Worm (Caenorhabditis elegans) whole organism, dauer: ENCODE results near the gene F42F12.4.

Experiments
- unc-62 ChIP-seq: sonication (generic microtip); optimal IDR thresholded peaks from 2 replicates; lab custom pipeline; 2017; ENCODE audit warnings: missing biosample characterization, missing genetic modification reagents, missing genetic modification characterization

Gene F42F12.4

ce11 chrX:12352872-12353271, at the start of gene F42F12.4:
TSS of gene F42F12.4 (minus strand) at chrX:12352947.
- no peak for TF ChIP-seq unc-62

ce11 chrX:12393786-12394308, 41.1 kb upstream of the F42F12.4 start, which contains the start of gene F17E5.2:
TSS of gene F17E5.2 (plus strand) at chrX:12394258.
- no peak for TF ChIP-seq unc-62

- no peak for TF ChIP-seq unc-62
Observed at ce11 chrX:12391380-12391779, 38.6 kb upstream of the F42F12.4 start, which contains the start of gene nekl-3. TSS of gene nekl-3 (minus strand) at chrX:12391480.

ce11 chrX:12378293-12378692, 25.5 kb upstream of the F42F12.4 start, which contains the start of gene glb-13:
TSS of gene glb-13 (minus strand) at chrX:12378393.
- no peak for TF ChIP-seq unc-62

ce11 chrX:12375783-12376182, 23.0 kb upstream of the F42F12.4 start:
- no peak for TF ChIP-seq unc-62

- TF ChIP-seq unc-62 = no peak
Observed at ce11 chrX:12371321-12371720, 18.6 kb upstream of the F42F12.4 start, which contains the start of gene rif-1.2. TSS of gene rif-1.2 (minus strand) at chrX:12371421.

ce11 chrX:12367498-12367897, 14.8 kb upstream of the F42F12.4 start:
- no peak for TF ChIP-seq unc-62

ce11 chrX:12365388-12365787, 12.6 kb upstream of the F42F12.4 start, which contains the start of gene F19H6.4:
TSS of gene F19H6.4 (plus strand) at chrX:12365688.
- no peak for TF ChIP-seq unc-62

ce11 chrX:12364804-12365203, 12.1 kb upstream of the F42F12.4 start, which contains the start of gene F19H6.5:
TSS of gene F19H6.5 (minus strand) at chrX:12364904.
- TF ChIP-seq unc-62 = no peak

- TF ChIP-seq unc-62 = peak; percentile 33
Observed at ce11 chrX:12362951-12363486, 10.3 kb upstream of the F42F12.4 start.

ce11 chrX:12360444-12360843, 7.7 kb upstream of the F42F12.4 start, which contains the start of the genes nspc-15 and F19H6.6:
TSS of gene nspc-15 (plus strand) at chrX:12360744.
TSS of gene F19H6.6 (plus strand) at chrX:12360827.
- no peak for TF ChIP-seq unc-62

ce11 chrX:12358957-12359356, 6.2 kb upstream of the F42F12.4 start, which contains the start of gene nspc-14:
TSS of gene nspc-14 (minus strand) at chrX:12359057.
- TF ChIP-seq unc-62 = no peak

- no peak for TF ChIP-seq unc-62
Observed at ce11 chrX:12357127-12357526, 4.4 kb upstream of the F42F12.4 start, which contains the start of gene nspc-13. TSS of gene nspc-13 (plus strand) at chrX:12357427.

ce11 chrX:12356581-12356980, 3.8 kb upstream of the F42F12.4 start, which contains the start of gene nspc-12:
TSS of gene nspc-12 (minus strand) at chrX:12356681.
- no peak for TF ChIP-seq unc-62

ce11 chrX:12350207-12350606, 2.5 kb downstream of the F42F12.4 start, which contains the start of gene F42F12.3:
TSS of gene F42F12.3 (plus strand) at chrX:12350578.
- no peak for TF ChIP-seq unc-62

ce11 chrX:12348329-12348728, 4.4 kb downstream of the F42F12.4 start, which contains the start of gene F42F12.14:
TSS of gene F42F12.14 (plus strand) at chrX:12348629.
- no peak for TF ChIP-seq unc-62

- TF ChIP-seq unc-62 = no peak
Observed at ce11 chrX:12347822-12348221, 4.9 kb downstream of the F42F12.4 start.

ce11 chrX:12346729-12347128, 6.0 kb downstream of the F42F12.4 start, which contains the start of gene F42F12.11:
TSS of gene F42F12.11 (plus strand) at chrX:12347029.
- TF ChIP-seq unc-62 = no peak
